Worm (Caenorhabditis elegans): ENCODE data around the gene ceh-83.

ce11 chrII:1782474-1782873 lies 46.1 kb upstream of the ceh-83 start, which contains the start of gene math-4:
- TF ChIP-seq nhr-11 (tag; optimal IDR thresholded peaks at IDR 0.05) (no peak), pha-4 (tag; optimal IDR thresholded peaks at IDR 0.05) (no peak), ama-1 (optimal IDR thresholded peaks at IDR 0.05) (no peak), nfya-1 (tag; optimal IDR thresholded peaks at IDR 0.05) (no peak), hlh-15 (tag; optimal IDR thresholded peaks at IDR 0.05) (no peak), tbx-7 (tag; optimal IDR thresholded peaks at IDR 0.05) (no peak), unc-86 (tag; optimal IDR thresholded peaks at IDR 0.05) (no peak), F13H6.1 (tag; optimal IDR thresholded peaks at IDR 0.05) (no peak), syd-9 (tag; optimal IDR thresholded peaks at IDR 0.05) (no peak), ref-2 (tag; optimal IDR thresholded peaks at IDR 0.05) (no peak)
